Fruit fly (Drosophila melanogaster) whole organism, prepupa: ENCODE data around the gene CG43057.

ENCODE experiments used
- CG1621 ChIP-seq: fragments of 200-800 bp; sonication (Bioruptor generic); optimal IDR thresholded peaks from 3 replicates; lab custom pipeline; 2018; ENCODE audit warnings: missing biosample characterization, mild to moderate bottlenecking, missing genetic modification characterization
- CG16779 ChIP-seq: fragments of 200-800 bp; sonication (Bioruptor generic); optimal IDR thresholded peaks from 3 replicates; lab custom pipeline; 2017; ENCODE audit warnings: missing biosample characterization, mild to moderate bottlenecking, missing genetic modification characterization
- CG6163 ChIP-seq: fragments of 200-800 bp; sonication (Bioruptor generic); IDR thresholded peaks from 3 replicates; pipeline ENCODE4 v1.3.6; 2022; ENCODE audit warnings: missing biosample characterization, missing genetic modification characterization
- Sox15 ChIP-seq: fragments of 200-800 bp; sonication (Bioruptor generic); optimal IDR thresholded peaks from 3 replicates; lab custom pipeline; 2016; ENCODE audit warnings: missing biosample characterization, missing genetic modification characterization
- cyc ChIP-seq: fragments of 200-800 bp; sonication (Bioruptor generic); optimal IDR thresholded peaks from 3 replicates; lab custom pipeline; 2016; ENCODE audit warnings: missing biosample characterization, missing genetic modification characterization
- salr ChIP-seq, 2 experiments: fragments of 200-800 bp; sonication (Bioruptor generic); optimal IDR thresholded peaks; 3 replicates each; lab custom pipeline; 2016 to 2018; ENCODE audit warnings: missing biosample characterization in 2 of 2, missing genetic modification characterization in 2 of 2, mild to moderate bottlenecking in 1 of 2

DNA sequence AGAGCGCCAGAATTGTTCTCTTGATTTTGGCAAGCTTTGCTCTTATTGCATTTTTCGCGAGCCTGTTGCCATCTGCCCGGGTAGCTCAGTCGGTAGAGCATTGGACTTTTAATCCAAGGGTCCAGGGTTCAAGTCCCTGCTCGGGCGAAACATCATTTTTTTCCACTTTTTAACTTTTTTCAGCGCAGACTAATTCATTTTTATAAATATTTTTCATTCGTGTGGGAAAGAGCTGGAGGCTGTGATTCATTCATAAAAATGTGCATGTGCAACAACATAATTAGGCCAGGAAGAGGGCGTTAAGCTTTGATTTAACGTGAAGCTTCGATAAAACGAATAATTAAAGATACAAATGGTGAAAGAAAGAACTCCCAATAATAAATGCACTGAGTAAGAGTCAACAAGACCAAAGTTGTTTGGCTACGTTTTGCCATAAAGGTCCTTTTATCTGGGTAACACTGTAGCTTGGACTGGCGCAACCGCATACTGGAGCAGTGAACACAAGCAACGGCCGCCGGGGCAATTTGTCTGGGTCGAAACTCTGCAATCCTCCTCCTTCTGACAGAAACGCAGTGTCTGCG is 46.9 kb upstream of the CG43057 start:
- TF ChIP-seq CG6163 (GFP tag; lab: Robert Waterston, UW) (peak; percentile 95), CG16779 (tag; lab: Kevin White, UChicago) (peak; percentile 46), CG1621 (tag; lab: Kevin White, UChicago) (peak; percentile 74), Sox15 (peak; percentile 56), cyc (GFP tag; lab: Kevin White, UChicago) (peak; percentile 87), salr (GFP tag; optimal IDR thresholded peaks at IDR 0.05; lab: Kevin White, UChicago) (peak; percentile 47 to 69)
